Fruit fly (Drosophila melanogaster) whole organism: ENCODE data around the gene TotX.

Source experiments
- psq ChIP-seq: fragments of >200 bp; optimal IDR thresholded peaks from 2 replicates; lab custom pipeline; 2017
- usp ChIP-seq: fragments of >200 bp; optimal IDR thresholded peaks from 2 replicates; lab custom pipeline; 2017; ENCODE audit warnings: missing biosample characterization, missing genetic modification characterization, mixed read lengths

dm6 chr3R:20954531-20954930 lies 49.2 kb upstream of the TotX start:
- TF ChIP-seq usp (GFP tag; lab: Kevin White, UChicago): no peak
- TF ChIP-seq psq: no peak
